Worm (Caenorhabditis elegans) whole organism, L2 larva: Measurements from ENCODE around the gene T10F2.5.
A peak's percentile ranks its signal among the peaks of the same experiment; 100 is the strongest.

Experiments
- R02D3.7 ChIP-seq: fragments of 150-350 bp; optimal IDR thresholded peaks from 2 replicates; lab custom pipeline; 2014; ENCODE audit warnings: missing biosample characterization, missing genetic modification characterization
- Y55F3AM.14 ChIP-seq: fragments of 200-800 bp; sonication (Bioruptor generic); optimal IDR thresholded peaks from 2 replicates; lab custom pipeline; 2018; ENCODE audit warnings: mild to moderate bottlenecking, missing genetic modification characterization, missing compliant biosample characterization
- ama-1 ChIP-seq: fragments of 150-350 bp; optimal IDR thresholded peaks from 2 replicates; lab custom pipeline; 2018; ENCODE audit warnings: inconsistent platforms
- ceh-82 ChIP-seq: fragments of 150-350 bp; optimal IDR thresholded peaks from 2 replicates; lab custom pipeline; 2014; ENCODE audit warnings: missing biosample characterization, missing genetic modification characterization
- dmd-4 ChIP-seq: sonication (generic microtip); optimal IDR thresholded peaks from 2 replicates; lab custom pipeline; 2017; ENCODE audit warnings: missing biosample characterization, missing genetic modification characterization
- egl-27 ChIP-seq: sonication (generic microtip); optimal IDR thresholded peaks from 3 replicates; lab custom pipeline; 2017; ENCODE audit warnings: missing biosample characterization, missing genetic modification reagents, missing genetic modification characterization
- elt-3 ChIP-seq: sonication (generic microtip); optimal IDR thresholded peaks from 2 replicates; lab custom pipeline; 2017; ENCODE audit warnings: missing biosample characterization, missing genetic modification characterization
- fos-1 ChIP-seq: fragments of 150-350 bp; optimal IDR thresholded peaks from 2 replicates; lab custom pipeline; 2014; ENCODE audit warnings: missing biosample characterization, missing genetic modification characterization
- lin-39 ChIP-seq: fragments of 150-350 bp; optimal IDR thresholded peaks from 2 replicates; lab custom pipeline; 2014; ENCODE audit warnings: missing biosample characterization, missing genetic modification reagents, missing genetic modification characterization
- mdl-1 ChIP-seq, 2 experiments: fragments of 150-350 bp in 1 of 2; sonication (generic microtip) in 1 of 2; optimal IDR thresholded peaks; 2 replicates each; lab custom pipeline; 2017; ENCODE audit warnings: missing biosample characterization in 2 of 2, missing genetic modification characterization in 2 of 2
- nhr-237 ChIP-seq: fragments of 150-350 bp; optimal IDR thresholded peaks from 2 replicates; lab custom pipeline; 2014; ENCODE audit warnings: missing biosample characterization, missing genetic modification characterization
- nhr-77 ChIP-seq: fragments of 150-350 bp; optimal IDR thresholded peaks from 2 replicates; lab custom pipeline; 2014; ENCODE audit warnings: missing biosample characterization, missing genetic modification characterization
- snpc-4 ChIP-seq: fragments of 150-350 bp; optimal IDR thresholded peaks from 2 replicates; lab custom pipeline; 2014; ENCODE audit warnings: missing biosample characterization, missing genetic modification characterization
- unc-62 ChIP-seq: fragments of 150-350 bp; optimal IDR thresholded peaks from 2 replicates; lab custom pipeline; 2014; ENCODE audit warnings: missing biosample characterization, missing genetic modification reagents, missing genetic modification characterization

DNA sequence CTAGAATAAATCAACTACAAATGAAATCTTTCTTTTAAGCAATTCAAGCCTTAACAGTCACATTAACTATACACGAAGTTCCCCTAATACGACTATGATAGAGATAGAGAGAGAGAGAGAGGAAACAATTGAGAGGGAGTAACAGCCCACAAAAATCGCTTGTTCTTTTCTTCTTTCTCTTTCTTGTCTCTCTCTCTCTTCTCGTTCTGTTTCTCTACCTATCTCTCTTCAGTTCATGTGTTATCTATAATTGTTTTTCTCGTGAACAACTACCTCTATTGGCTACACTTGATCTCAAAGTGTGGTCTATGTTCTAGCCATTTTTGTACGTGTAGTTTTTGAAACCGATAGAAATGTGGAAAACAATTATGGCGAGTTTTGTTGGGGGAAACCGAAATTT is 43.2 kb upstream of the T10F2.5 start:
- TF ChIP-seq unc-62 (GFP tag; lab: Kevin White, UChicago) (no peak), ceh-82 (no peak), fos-1 (tag; lab: Kevin White, UChicago) (peak; percentile 85), R02D3.7 (no peak), lin-39 (tag; lab: Kevin White, UChicago) (no peak), elt-3 (tag; lab: Kevin White, UChicago) (no peak), mdl-1 (tag; optimal IDR thresholded peaks at IDR 0.05; lab: Kevin White, UChicago) (no peak), Y55F3AM.14 (GFP tag; lab: Kevin White, UChicago) (no peak), dmd-4 (tag; lab: Kevin White, UChicago) (no peak), nhr-77 (tag; lab: Kevin White, UChicago) (no peak), ama-1 (lab: Kevin White, UChicago) (no peak), snpc-4 (tag; lab: Kevin White, UChicago) (no peak), nhr-237 (tag; lab: Kevin White, UChicago) (no peak), egl-27 (tag; lab: Kevin White, UChicago) (peak; percentile 51)
